Worm (Caenorhabditis elegans) whole organism, L2 larva: ENCODE data around the gene K08D8.10.

Experiments used
- R02D3.7 ChIP-seq: fragments of 150-350 bp; optimal IDR thresholded peaks from 2 replicates; lab custom pipeline; 2014; ENCODE audit warnings: missing biosample characterization, missing genetic modification characterization
- ZK546.5 ChIP-seq: sonication (generic microtip); optimal IDR thresholded peaks from 2 replicates; lab custom pipeline; 2017; ENCODE audit warnings: missing biosample characterization, missing genetic modification characterization
- nhr-23 ChIP-seq: fragments of 150-350 bp; optimal IDR thresholded peaks from 2 replicates; lab custom pipeline; 2014; ENCODE audit warnings: missing biosample characterization, missing genetic modification reagents, missing genetic modification characterization
- unc-62 ChIP-seq: fragments of 150-350 bp; optimal IDR thresholded peaks from 2 replicates; lab custom pipeline; 2014; ENCODE audit warnings: missing biosample characterization, missing genetic modification reagents, missing genetic modification characterization

- TF ChIP-seq ZK546.5: no peak
- TF ChIP-seq unc-62 (GFP tag; lab: Kevin White, UChicago): no peak
- TF ChIP-seq R02D3.7: no peak
- TF ChIP-seq nhr-23 (tag; lab: Kevin White, UChicago): no peak
Observed at ce11 chrIV:12855248-12855647, 45.1 kb upstream of the K08D8.10 start, which contains the start of gene nstp-5.
